Worm (Caenorhabditis elegans) whole organism, L1 larva: ENCODE measurements around the gene zer-1.

Source experiments
- aly-2 ChIP-seq: fragments of 150-350 bp; optimal IDR thresholded peaks from 2 replicates; lab custom pipeline; 2014; ENCODE audit warnings: missing biosample characterization, missing genetic modification characterization
- ceh-82 ChIP-seq, 3 experiments: fragments of 150-350 bp in 1 of 3; sonication (generic microtip) in 2 of 3; optimal IDR thresholded peaks; 2 replicates each; lab custom pipeline; 2014 to 2017; ENCODE audit warnings: missing biosample characterization in 3 of 3, missing genetic modification characterization in 3 of 3
- ces-1 ChIP-seq: fragments of 150-350 bp; optimal IDR thresholded peaks from 2 replicates; lab custom pipeline; 2014; ENCODE audit warnings: missing biosample characterization, missing genetic modification reagents, missing genetic modification characterization
- efl-1 ChIP-seq, 4 experiments: fragments of 150-350 bp; optimal IDR thresholded peaks in 3 of 4; peaks in 1 of 4; 1 replicate in 1 of 4; 2 replicates in 3 of 4; lab custom pipeline; 2014; ENCODE audit warnings: missing biosample characterization in 2 of 4, missing genetic modification characterization in 2 of 4, missing genetic modification reagents in 2 of 4
- hpl-2 ChIP-seq: fragments of 150-350 bp; optimal IDR thresholded peaks from 2 replicates; lab custom pipeline; 2014; ENCODE audit warnings: missing biosample characterization, missing genetic modification reagents, missing genetic modification characterization
- nhr-237 ChIP-seq: fragments of 150-350 bp; optimal IDR thresholded peaks from 2 replicates; lab custom pipeline; 2014; ENCODE audit warnings: missing biosample characterization, missing genetic modification characterization
- unc-30 ChIP-seq: sonication (generic microtip); optimal IDR thresholded peaks from 2 replicates; lab custom pipeline; 2017; ENCODE audit warnings: missing biosample characterization, missing genetic modification characterization
- ztf-11 ChIP-seq, 2 experiments: sonication (generic microtip); optimal IDR thresholded peaks; 2 replicates each; lab custom pipeline; 2016 to 2017; ENCODE audit warnings: missing genetic modification characterization in 2 of 2, missing biosample characterization in 1 of 2, missing compliant biosample characterization in 1 of 2

ce11 chrIII:861819-862356, 24.7 kb downstream of the zer-1 start, which contains the start of gene arx-4:
- TF ChIP-seq efl-1 (optimal IDR thresholded peaks at IDR 0.05; lab: Kevin White, UChicago) (no peak), efl-1 (GFP tag; optimal IDR thresholded peaks at IDR 0.05 in 1 of 2; lab: Kevin White, UChicago) (peak; percentile 16 to 84), ces-1 (GFP tag; lab: Kevin White, UChicago) (no peak), ceh-82 (tag; optimal IDR thresholded peaks at IDR 0.05; lab: Kevin White, UChicago) (no peak), aly-2 (tag; lab: Kevin White, UChicago) (no peak), nhr-237 (no peak), hpl-2 (GFP tag; lab: Kevin White, UChicago) (no peak), ztf-11 (tag; optimal IDR thresholded peaks at IDR 0.05; lab: Kevin White, UChicago) (no peak), unc-30 (tag; lab: Kevin White, UChicago) (no peak)
